Fruit fly (Drosophila melanogaster): Measurements from ENCODE around the gene CheB93a.

Gene CheB93a

dm6 chr3R:21386132-21386531 lies 21.1 kb upstream of the CheB93a start (continued):
- TF ChIP-seq CG11560 (tag; IDR thresholded peaks at IDR 0.05), result no peak; the same call in 2 of the 3 replicates
- no peak for TF ChIP-seq Antp (GFP tag; optimal IDR thresholded peaks at IDR 0.05)
- TF ChIP-seq CG4617 (GFP tag; optimal IDR thresholded peaks at IDR 0.05; ENCODE audit: borderline replicate concordance), result no peak
- no peak for TF ChIP-seq CG31224 (GFP tag; IDR thresholded peaks at IDR 0.05)
- peak; percentile 79 for TF ChIP-seq zf30C (GFP tag; optimal IDR thresholded peaks at IDR 0.05)
- TF ChIP-seq CHES-1-like (GFP tag; optimal IDR thresholded peaks at IDR 0.05), result no peak
- no peak for TF ChIP-seq CG6854 (GFP tag; optimal IDR thresholded peaks at IDR 0.05)
- no peak for TF ChIP-seq CG3163 (GFP tag; optimal IDR thresholded peaks at IDR 0.05)
- TF ChIP-seq CG1603 (tag; optimal IDR thresholded peaks at IDR 0.05), result peak; percentile 22
- TF ChIP-seq knrl (GFP tag; IDR thresholded peaks at IDR 0.05; ENCODE audit: partially characterized antibody), result peak; percentile 47; the same call in 1 of the 3 replicates
- no peak for TF ChIP-seq CG12236 (GFP tag; optimal IDR thresholded peaks at IDR 0.05)
- TF ChIP-seq CG7839 (tag; optimal IDR thresholded peaks at IDR 0.05), result no peak
- no peak for TF ChIP-seq run (tag; optimal IDR thresholded peaks at IDR 0.05)
- peak; percentile 64 for TF ChIP-seq amos (GFP tag; IDR thresholded peaks at IDR 0.05; ENCODE audit: partially characterized antibody)
- no peak for TF ChIP-seq CG10979 (tag; optimal IDR thresholded peaks at IDR 0.05)
- no peak for TF ChIP-seq org-1 (GFP tag; optimal IDR thresholded peaks at IDR 0.05)
- TF ChIP-seq sens-2 (GFP tag; IDR thresholded peaks at IDR 0.05), result no peak
- peak; percentile 89 for TF ChIP-seq Lhr (GFP tag; optimal IDR thresholded peaks at IDR 0.05)
- TF ChIP-seq ems (GFP tag; optimal IDR thresholded peaks at IDR 0.05), result no peak
- TF ChIP-seq dmrt99B (tag; optimal IDR thresholded peaks at IDR 0.05), result no peak
- TF ChIP-seq CG42726 (GFP tag; IDR thresholded peaks at IDR 0.05; ENCODE audit: partially characterized antibody), result peak; percentile 49; the same call in 1 of the 2 replicates
- peak; percentile 90 for TF ChIP-seq Elba2 (GFP tag; optimal IDR thresholded peaks at IDR 0.05)
- peak; percentile 35 for TF ChIP-seq CG15514 (GFP tag; optimal IDR thresholded peaks at IDR 0.05)
- TF ChIP-seq NC2β (GFP tag; optimal IDR thresholded peaks at IDR 0.05), result no peak
- no peak for TF ChIP-seq dmrt11E (tag; optimal IDR thresholded peaks at IDR 0.05)
- peak; percentile 77 for TF ChIP-seq Myb (GFP tag; optimal IDR thresholded peaks at IDR 0.05)
- peak; percentile 64 for TF ChIP-seq CG33213 (GFP tag; optimal IDR thresholded peaks at IDR 0.05)
- no peak for TF ChIP-seq CG8281 (tag; optimal IDR thresholded peaks at IDR 0.05)
- no peak for TF ChIP-seq Mrtf (GFP tag; IDR thresholded peaks at IDR 0.05)
- no peak for TF ChIP-seq crp (GFP tag; optimal IDR thresholded peaks at IDR 0.05)
- TF ChIP-seq gro (GFP tag; optimal IDR thresholded peaks at IDR 0.05), result no peak
- no peak for TF ChIP-seq CG7987 (GFP tag; optimal IDR thresholded peaks at IDR 0.05)
- TF ChIP-seq MTF-1 (GFP tag; optimal IDR thresholded peaks at IDR 0.05; ENCODE audit: borderline replicate concordance), result no peak
- no peak for TF ChIP-seq CG4707 (GFP tag; optimal IDR thresholded peaks at IDR 0.05)
- no peak for TF ChIP-seq Usf (GFP tag; optimal IDR thresholded peaks at IDR 0.05)
- no peak for TF ChIP-seq disco-r (GFP tag; optimal IDR thresholded peaks at IDR 0.05)
- TF ChIP-seq HmgZ (tag; optimal IDR thresholded peaks at IDR 0.05), result peak; percentile 37
- TF ChIP-seq CG10209 (GFP tag; optimal IDR thresholded peaks at IDR 0.05), result no peak
- TF ChIP-seq Dbx (GFP tag; IDR thresholded peaks at IDR 0.05), result no peak
- TF ChIP-seq NK7.1 (GFP tag; optimal IDR thresholded peaks at IDR 0.05), result no peak
- no peak for TF ChIP-seq sob (GFP tag; IDR thresholded peaks at IDR 0.05)
- peak; percentile 70 for TF ChIP-seq Opbp (GFP tag; IDR thresholded peaks at IDR 0.05; ENCODE audit: partially characterized antibody)
- no peak for TF ChIP-seq Ets65A (GFP tag)
- no peak for TF ChIP-seq jumu (GFP tag; optimal IDR thresholded peaks at IDR 0.05)
- TF ChIP-seq YL-1 (GFP tag; optimal IDR thresholded peaks at IDR 0.05), result no peak
- no peak for TF ChIP-seq CG9727 (GFP tag; optimal IDR thresholded peaks at IDR 0.05)
- no peak for TF ChIP-seq fd96Cb (tag; optimal IDR thresholded peaks at IDR 0.05)
